Worm (Caenorhabditis elegans) whole organism, young adult: ENCODE data around the gene D2063.1.

Experiments used
- B0035.1 ChIP-seq: sonication (generic microtip); optimal IDR thresholded peaks from 2 replicates; lab custom pipeline; 2016; ENCODE audit warnings: missing genetic modification characterization, mild to moderate bottlenecking, missing compliant biosample characterization, missing genotype, missing genetic modification reagents
- B0261.1 ChIP-seq: sonication (generic microtip); optimal IDR thresholded peaks from 2 replicates; lab custom pipeline; 2016; ENCODE audit warnings: mild to moderate bottlenecking, missing genetic modification characterization, moderate library complexity, missing compliant biosample characterization
- F10E7.11 ChIP-seq: sonication (generic microtip); optimal IDR thresholded peaks from 2 replicates; lab custom pipeline; 2017; ENCODE audit warnings: mild to moderate bottlenecking, missing genetic modification characterization, moderate library complexity, missing compliant biosample characterization
- F57A8.1 ChIP-seq: fragments of 200-800 bp; sonication (Bioruptor generic); optimal IDR thresholded peaks from 2 replicates; lab custom pipeline; 2018; ENCODE audit warnings: mild to moderate bottlenecking, missing genetic modification characterization, moderate library complexity, missing compliant biosample characterization
- T07F8.4 ChIP-seq: sonication (generic microtip); optimal IDR thresholded peaks from 2 replicates; lab custom pipeline; 2016; ENCODE audit warnings: mild to moderate bottlenecking, missing genetic modification characterization, moderate library complexity, missing compliant biosample characterization
- Y53F4B.3 ChIP-seq: fragments of 200-800 bp; sonication (Bioruptor generic); IDR thresholded peaks from 2 replicates; pipeline ENCODE4 v1.3.6; 2022; ENCODE audit warnings: missing genetic modification reagents, missing genetic modification characterization, missing compliant biosample characterization
- Y53G8AR.9 ChIP-seq: fragments of 200-800 bp; sonication (Bioruptor generic); conservative IDR thresholded peaks from 2 replicates; pipeline ENCODE4 v1.3.6; 2022; ENCODE audit warnings: missing genetic modification reagents, missing genetic modification characterization, missing compliant biosample characterization
- akir-1 ChIP-seq: fragments of 200-800 bp; sonication (Bioruptor generic); optimal IDR thresholded peaks from 2 replicates; lab custom pipeline; 2018; ENCODE audit warnings: mild to moderate bottlenecking, missing genetic modification characterization, moderate library complexity, missing compliant biosample characterization
- ama-1 ChIP-seq, 3 experiments: fragments of 150-350 bp in 1 of 3; sonication (generic microtip) in 2 of 3; optimal IDR thresholded peaks; 2 replicates each; lab custom pipeline; 2014 to 2018; ENCODE audit warnings: missing biosample characterization in 2 of 3, missing genetic modification characterization in 2 of 3, missing genetic modification reagents in 2 of 3
- aptf-3 ChIP-seq: fragments of 200-800 bp; sonication (Bioruptor generic); IDR thresholded peaks from 2 replicates; pipeline ENCODE4 v1.3.6; 2022; ENCODE audit warnings: missing genetic modification characterization, missing compliant biosample characterization
- cebp-2 ChIP-seq: fragments of 200-800 bp; sonication (Bioruptor generic); IDR thresholded peaks from 2 replicates; pipeline ENCODE4 v1.3.6; 2022; ENCODE audit warnings: missing genetic modification characterization, missing compliant biosample characterization
- ceh-40 ChIP-seq: fragments of 200-800 bp; sonication (Bioruptor generic); IDR thresholded peaks from 2 replicates; pipeline ENCODE4 v1.3.6; 2022; ENCODE audit warnings: missing genetic modification characterization, missing compliant biosample characterization
- ceh-58 ChIP-seq: fragments of 200-800 bp; sonication (Bioruptor generic); IDR thresholded peaks from 2 replicates; pipeline ENCODE4 v1.3.6; 2022; ENCODE audit warnings: missing genetic modification characterization, missing compliant biosample characterization
- die-1 ChIP-seq: sonication (generic microtip); optimal IDR thresholded peaks from 2 replicates; lab custom pipeline; 2016; ENCODE audit warnings: missing genotype, mild to moderate bottlenecking, missing genetic modification characterization, missing compliant biosample characterization
- dpl-1 ChIP-seq: fragments of 150-350 bp; optimal IDR thresholded peaks from 2 replicates; lab custom pipeline; 2014; ENCODE audit warnings: missing biosample characterization, missing genetic modification reagents, missing genetic modification characterization
- egrh-3 ChIP-seq: fragments of 200-800 bp; sonication (Bioruptor generic); IDR thresholded peaks from 2 replicates; pipeline ENCODE4 v1.3.6; 2022; ENCODE audit warnings: missing genetic modification reagents, missing genetic modification characterization, missing compliant biosample characterization
- hmg-20 ChIP-seq: fragments of 200-800 bp; sonication (Bioruptor generic); IDR thresholded peaks from 2 replicates; pipeline ENCODE4 v1.3.6; 2022; ENCODE audit warnings: missing genetic modification reagents, missing genetic modification characterization, missing compliant biosample characterization
- lin-35 ChIP-seq, 3 experiments: fragments of 150-350 bp in 2 of 3; sonication (generic microtip) in 1 of 3; optimal IDR thresholded peaks; 2 replicates each; lab custom pipeline; 2014 to 2018; ENCODE audit warnings: missing biosample characterization in 3 of 3, missing genetic modification characterization in 3 of 3, missing genetic modification reagents in 3 of 3
- lir-1 ChIP-seq: fragments of 200-800 bp; sonication (Bioruptor generic); conservative IDR thresholded peaks from 2 replicates; pipeline ENCODE4 v1.3.6; 2022; ENCODE audit warnings: missing genetic modification reagents, missing genetic modification characterization, missing compliant biosample characterization
- lsl-1 ChIP-seq: fragments of 200-800 bp; sonication (Bioruptor generic); optimal IDR thresholded peaks from 2 replicates; lab custom pipeline; 2018; ENCODE audit warnings: mild to moderate bottlenecking, missing genetic modification characterization, moderate library complexity, missing compliant biosample characterization
- madf-6 ChIP-seq: fragments of 200-800 bp; sonication (Bioruptor generic); IDR thresholded peaks from 2 replicates; pipeline ENCODE4 v1.3.6; 2022; ENCODE audit warnings: missing genetic modification reagents, missing genetic modification characterization, missing compliant biosample characterization
- mcd-1 ChIP-seq: fragments of 200-800 bp; sonication (Bioruptor generic); IDR thresholded peaks from 2 replicates; pipeline ENCODE4 v1.3.6; 2022; ENCODE audit warnings: missing genetic modification reagents, missing genetic modification characterization, missing compliant biosample characterization
- mes-4 ChIP-seq: sonication (generic microtip); optimal IDR thresholded peaks from 2 replicates; lab custom pipeline; 2016; ENCODE audit warnings: missing genotype, missing genetic modification characterization, missing compliant biosample characterization
- nfya-1 ChIP-seq: sonication (generic microtip); optimal IDR thresholded peaks from 2 replicates; lab custom pipeline; 2017; ENCODE audit warnings: antibody characterized with exemption, missing compliant biosample characterization, missing genetic modification characterization, borderline replicate concordance; ENCODE audit not compliant: insufficient read depth
- nfyb-1 ChIP-seq: fragments of 200-800 bp; sonication (Bioruptor generic); IDR thresholded peaks from 2 replicates; pipeline ENCODE4 v1.3.6; 2022; ENCODE audit warnings: missing genetic modification reagents, missing genetic modification characterization, missing compliant biosample characterization
- pha-4 ChIP-seq: fragments of 150-350 bp; sonication (generic microtip); optimal IDR thresholded peaks from 2 replicates; lab custom pipeline; 2014; ENCODE audit warnings: missing biosample characterization, missing genetic modification reagents, missing genetic modification characterization
- rcor-1 ChIP-seq: fragments of 200-800 bp; sonication (Bioruptor generic); IDR thresholded peaks from 2 replicates; pipeline ENCODE4 v1.3.6; 2022; ENCODE audit warnings: missing genetic modification reagents, missing genetic modification characterization, missing compliant biosample characterization
- repo-1 ChIP-seq: sonication (generic microtip); optimal IDR thresholded peaks from 2 replicates; lab custom pipeline; 2017; ENCODE audit warnings: mild to moderate bottlenecking, missing genetic modification characterization, missing compliant biosample characterization
- sdz-38 ChIP-seq: sonication (generic microtip); optimal IDR thresholded peaks from 2 replicates; lab custom pipeline; 2016; ENCODE audit warnings: missing genotype, missing genetic modification characterization, missing compliant biosample characterization
- somi-1 ChIP-seq: fragments of 200-800 bp; sonication (Bioruptor generic); optimal IDR thresholded peaks from 2 replicates; lab custom pipeline; 2018; ENCODE audit warnings: mild to moderate bottlenecking, missing genetic modification characterization, missing compliant biosample characterization
- unc-62 ChIP-seq: fragments of 150-350 bp; optimal IDR thresholded peaks from 2 replicates; lab custom pipeline; 2014; ENCODE audit warnings: missing biosample characterization, missing genetic modification reagents, missing genetic modification characterization
- zim-3 ChIP-seq: sonication (generic microtip); optimal IDR thresholded peaks from 2 replicates; lab custom pipeline; 2017; ENCODE audit warnings: mild to moderate bottlenecking, missing genetic modification characterization, moderate library complexity, missing compliant biosample characterization
- ztf-22 ChIP-seq: fragments of 200-800 bp; sonication (Bioruptor generic); optimal IDR thresholded peaks from 2 replicates; lab custom pipeline; 2018; ENCODE audit warnings: mild to moderate bottlenecking, missing genetic modification characterization, moderate library complexity, missing compliant biosample characterization
- ztf-25 ChIP-seq: fragments of 200-800 bp; sonication (Bioruptor generic); IDR thresholded peaks from 2 replicates; pipeline ENCODE4 v1.3.6; 2022; ENCODE audit warnings: missing genetic modification reagents, missing genetic modification characterization, missing compliant biosample characterization
- ztf-26 ChIP-seq: sonication (generic microtip); optimal IDR thresholded peaks from 2 replicates; lab custom pipeline; 2017; ENCODE audit warnings: missing genetic modification characterization, missing compliant biosample characterization
- ztf-28 ChIP-seq: fragments of 200-800 bp; sonication (Bioruptor generic); IDR thresholded peaks from 2 replicates; pipeline ENCODE4 v1.3.6; 2022; ENCODE audit warnings: missing genetic modification reagents, missing genetic modification characterization, missing compliant biosample characterization

D2063.1 gene

ce11 chrV:4330820-4331219 is 3.9 kb downstream of the D2063.1 start:
- no peak for TF ChIP-seq hmg-20 (GFP tag; lab: Robert Waterston, UW)
- TF ChIP-seq B0035.1 (tag; lab: Kevin White, UChicago), result no peak

- no peak for TF ChIP-seq akir-1 (GFP tag; lab: Kevin White, UChicago)
- no peak for TF ChIP-seq Y53G8AR.9 (GFP tag; lab: Robert Waterston, UW)
- no peak for TF ChIP-seq lsl-1 (GFP tag; lab: Kevin White, UChicago)
- TF ChIP-seq B0035.1 (tag; lab: Kevin White, UChicago), result no peak
- TF ChIP-seq ztf-26 (tag; lab: Kevin White, UChicago), result no peak
- TF ChIP-seq dpl-1, result no peak
- no peak for TF ChIP-seq mes-4 (tag; lab: Kevin White, UChicago)
- no peak for TF ChIP-seq zim-3 (tag; lab: Kevin White, UChicago)
- TF ChIP-seq lir-1 (GFP tag; lab: Robert Waterston, UW), result no peak
- no peak for TF ChIP-seq aptf-3 (GFP tag; lab: Robert Waterston, UW)
- no peak for TF ChIP-seq cebp-2 (GFP tag; lab: Robert Waterston, UW)
- no peak for TF ChIP-seq pha-4
- TF ChIP-seq rcor-1 (GFP tag; lab: Robert Waterston, UW), result no peak
- no peak for TF ChIP-seq B0261.1 (tag; lab: Kevin White, UChicago)
- TF ChIP-seq sdz-38 (tag; lab: Kevin White, UChicago), result no peak
- no peak for TF ChIP-seq madf-6 (GFP tag; lab: Robert Waterston, UW)
- TF ChIP-seq T07F8.4, result no peak
- TF ChIP-seq ama-1 (optimal IDR thresholded peaks at IDR 0.05; lab: Kevin White, UChicago), result no peak
- TF ChIP-seq ama-1 (GFP tag; optimal IDR thresholded peaks at IDR 0.05; lab: Kevin White, UChicago), result no peak
- no peak for TF ChIP-seq ztf-28 (GFP tag; lab: Robert Waterston, UW)
Observed at ce11 chrV:4332450-4332849, 5.5 kb downstream of the D2063.1 start, which contains the start of gene oac-12. Gene oac-12, minus strand, starts transcription at chrV:4332550.

ce11 chrV:4333518-4333917 is 6.6 kb downstream of the D2063.1 start:
- peak; percentile 96 for TF ChIP-seq egrh-3 (GFP tag; lab: Robert Waterston, UW)
- peak; percentile 74; the same call in 1 of the 2 replicates for TF ChIP-seq Y53F4B.3 (GFP tag; lab: Robert Waterston, UW)

ce11 chrV:4334209-4334608 is 7.3 kb downstream of the D2063.1 start:
- TF ChIP-seq egrh-3 (GFP tag; lab: Robert Waterston, UW) (peak; percentile 92), Y53F4B.3 (GFP tag; lab: Robert Waterston, UW) (peak; percentile 61; the same call in 1 of the 2 replicates)
- TF ChIP-seq, all 124 proteins: peak for 2; not testable (repeated sequence) for 122

DNA sequence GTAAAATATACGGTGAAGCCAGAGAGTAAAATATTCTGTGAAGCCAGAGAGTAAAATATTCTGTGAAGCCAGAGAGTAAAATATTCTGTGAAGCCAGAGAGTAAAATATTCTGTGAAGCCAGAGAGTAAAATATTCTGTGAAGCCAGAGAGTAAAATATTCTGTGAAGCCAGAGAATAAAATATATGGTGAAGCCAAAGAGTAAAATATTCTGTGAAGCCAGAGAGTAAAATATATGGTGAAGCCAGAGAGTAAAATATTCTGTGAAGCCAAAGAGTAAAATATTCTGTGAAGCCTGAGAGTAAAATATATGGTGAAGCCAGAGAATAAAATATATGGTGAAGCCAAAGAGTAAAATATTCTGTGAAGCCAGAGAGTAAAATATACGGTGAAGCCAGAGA is 8.8 kb downstream of the D2063.1 start:
- peak; percentile 62; the same call in 1 of the 2 replicates for TF ChIP-seq Y53F4B.3 (GFP tag; lab: Robert Waterston, UW)
- peak; percentile 92 for TF ChIP-seq egrh-3 (GFP tag; lab: Robert Waterston, UW)

ce11 chrV:4336462-4336861 is 9.5 kb downstream of the D2063.1 start, which contains the start of gene irld-1:
Gene irld-1, plus strand, starts transcription at chrV:4336762.
- TF ChIP-seq egrh-3 (GFP tag; lab: Robert Waterston, UW), result peak; percentile 85

DNA sequence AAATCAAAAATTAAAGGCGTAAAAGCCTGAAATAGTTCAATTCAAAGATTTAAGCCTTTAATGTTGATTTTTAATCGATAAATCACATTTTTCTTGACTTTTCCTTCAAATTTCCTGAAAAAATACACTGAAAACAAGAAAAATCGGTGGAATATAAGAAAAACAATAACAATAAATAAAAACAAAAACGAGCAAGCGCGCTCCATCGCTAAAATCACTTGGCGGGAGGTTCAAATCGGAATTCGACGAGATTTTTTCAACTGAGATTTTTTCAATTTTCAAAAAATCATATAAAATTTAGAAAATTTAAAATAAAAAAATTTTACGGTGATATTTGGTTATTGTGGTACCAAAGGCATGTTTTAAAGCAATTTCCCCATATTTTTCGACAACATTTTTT is 12.6 kb downstream of the D2063.1 start:
- TF ChIP-seq somi-1 (GFP tag; lab: Kevin White, UChicago) (no peak), ceh-58 (GFP tag; lab: Robert Waterston, UW) (no peak), ceh-40 (GFP tag; lab: Robert Waterston, UW) (no peak), die-1 (tag; lab: Kevin White, UChicago) (no peak), repo-1 (tag; lab: Kevin White, UChicago) (no peak), nfya-1 (tag; lab: Kevin White, UChicago) (no peak), nfyb-1 (GFP tag; lab: Robert Waterston, UW) (no peak), ztf-22 (GFP tag; lab: Kevin White, UChicago) (no peak), B0035.1 (tag; lab: Kevin White, UChicago) (no peak), F57A8.1 (GFP tag; lab: Kevin White, UChicago) (no peak), ama-1 (optimal IDR thresholded peaks at IDR 0.05; lab: Kevin White, UChicago) (no peak), ama-1 (GFP tag; optimal IDR thresholded peaks at IDR 0.05; lab: Kevin White, UChicago) (no peak), F10E7.11 (tag; lab: Kevin White, UChicago) (no peak), ztf-26 (tag; lab: Kevin White, UChicago) (no peak), mcd-1 (GFP tag; lab: Robert Waterston, UW) (peak; percentile 47), ztf-28 (GFP tag; lab: Robert Waterston, UW) (no peak), unc-62 (GFP tag; lab: Kevin White, UChicago) (no peak), ztf-25 (GFP tag; lab: Robert Waterston, UW) (no peak), lin-35 (GFP tag; optimal IDR thresholded peaks at IDR 0.05; lab: Kevin White, UChicago) (peak in 1 of 3 experiments; percentile 39)
